Fruit fly (Drosophila melanogaster) whole organism, embryonic: ENCODE data around the gene CG5902.

Source experiments
- BEAF-32 ChIP-seq: fragments of 200-800 bp; sonication (Bioruptor generic); optimal IDR thresholded peaks from 3 replicates; lab custom pipeline; 2017; ENCODE audit warnings: missing biosample characterization, missing genetic modification characterization, mild to moderate bottlenecking, moderate library complexity, missing genetic modification reagents
- Bgb ChIP-seq: fragments of 200-800 bp; sonication (Bioruptor generic); IDR thresholded peaks from 2 replicates; pipeline ENCODE4 v1.3.6; 2022; ENCODE audit warnings: missing biosample characterization, missing genetic modification characterization; ENCODE audit not compliant: partially characterized antibody
- CG11504 ChIP-seq: fragments of 200-800 bp; sonication (Bioruptor generic); optimal IDR thresholded peaks from 3 replicates; lab custom pipeline; 2019; ENCODE audit warnings: missing biosample characterization, mild to moderate bottlenecking, missing genetic modification characterization, moderate library complexity
- CG1233 ChIP-seq: fragments of 200-800 bp; sonication (Bioruptor generic); optimal IDR thresholded peaks from 4 replicates; lab custom pipeline; 2018; ENCODE audit warnings: missing biosample characterization, mild to moderate bottlenecking, missing genetic modification characterization
- CG14710 ChIP-seq: fragments of 200-800 bp; sonication (Bioruptor generic); optimal IDR thresholded peaks from 3 replicates; lab custom pipeline; 2019; ENCODE audit warnings: missing biosample characterization, mild to moderate bottlenecking, missing genetic modification characterization, moderate library complexity
- CG14860 ChIP-seq: fragments of 200-800 bp; sonication (Bioruptor generic); IDR thresholded peaks from 3 replicates; pipeline ENCODE4 v1.3.6; 2022; ENCODE audit warnings: missing biosample characterization, missing genetic modification characterization; ENCODE audit not compliant: partially characterized antibody
- CG15696 ChIP-seq: fragments of 200-800 bp; sonication (Bioruptor generic); optimal IDR thresholded peaks from 2 replicates; lab custom pipeline; 2019; ENCODE audit warnings: missing biosample characterization, mild to moderate bottlenecking, missing genetic modification characterization, moderate library complexity
- CG1647 ChIP-seq: fragments of 200-800 bp; sonication (Bioruptor generic); optimal IDR thresholded peaks from 3 replicates; lab custom pipeline; 2016; ENCODE audit warnings: missing biosample characterization, missing genetic modification characterization
- CG17186 ChIP-seq: fragments of 200-800 bp; sonication (Bioruptor generic); optimal IDR thresholded peaks from 3 replicates; lab custom pipeline; 2017; ENCODE audit warnings: missing biosample characterization, missing genetic modification reagents, missing genetic modification characterization
- CG17328 ChIP-seq: fragments of 200-800 bp; sonication (Bioruptor generic); IDR thresholded peaks from 2 replicates; pipeline ENCODE4 v1.3.6; 2022; ENCODE audit warnings: missing biosample characterization, missing genetic modification characterization
- CG17359 ChIP-seq: fragments of 200-800 bp; sonication (Bioruptor generic); optimal IDR thresholded peaks from 3 replicates; lab custom pipeline; 2018; ENCODE audit warnings: missing biosample characterization, mild to moderate bottlenecking, missing genetic modification characterization, moderate library complexity
- CG17829 ChIP-seq: fragments of 200-800 bp; optimal IDR thresholded peaks from 2 replicates; lab custom pipeline; 2019; ENCODE audit warnings: missing biosample characterization, mild to moderate bottlenecking, missing genetic modification characterization, moderate library complexity
- CG2199 ChIP-seq: fragments of 200-800 bp; sonication (Bioruptor generic); IDR thresholded peaks from 3 replicates; pipeline ENCODE4 v1.3.6; 2022; ENCODE audit warnings: missing biosample characterization, missing genetic modification characterization
- CG30020 ChIP-seq: fragments of 200-800 bp; optimal IDR thresholded peaks from 2 replicates; lab custom pipeline; 2019; ENCODE audit warnings: missing biosample characterization, mild to moderate bottlenecking, missing genetic modification characterization, moderate library complexity
- CG32532 ChIP-seq: fragments of 200-800 bp; sonication (Bioruptor generic); IDR thresholded peaks from 2 replicates; pipeline ENCODE4 v1.3.6; 2022; ENCODE audit warnings: missing biosample characterization, missing genetic modification characterization
- CG3995 ChIP-seq: fragments of 200-800 bp; sonication (Bioruptor generic); optimal IDR thresholded peaks from 3 replicates; lab custom pipeline; 2016; ENCODE audit warnings: missing biosample characterization, missing genetic modification characterization
- CG6689 ChIP-seq: fragments of 200-800 bp; sonication (Bioruptor generic); IDR thresholded peaks from 2 replicates; pipeline ENCODE4 v1.3.6; 2022; ENCODE audit warnings: missing biosample characterization, missing genetic modification characterization
- CG7271 ChIP-seq: fragments of 200-800 bp; sonication (Bioruptor generic); optimal IDR thresholded peaks from 2 replicates; lab custom pipeline; 2018; ENCODE audit warnings: missing biosample characterization, mild to moderate bottlenecking, missing genetic modification characterization, moderate library complexity
- CG9609 ChIP-seq: fragments of 200-800 bp; sonication (Bioruptor generic); optimal IDR thresholded peaks from 3 replicates; lab custom pipeline; 2016; ENCODE audit warnings: missing biosample characterization, missing genetic modification characterization
- CHES-1-like ChIP-seq: fragments of 200-800 bp; sonication (Bioruptor generic); optimal IDR thresholded peaks from 2 replicates; lab custom pipeline; 2016; ENCODE audit warnings: missing biosample characterization, missing genetic modification characterization
- Doc2 ChIP-seq: fragments of 200-800 bp; sonication (Bioruptor generic); IDR thresholded peaks from 2 replicates; pipeline ENCODE4 v1.3.6; 2022; ENCODE audit warnings: missing biosample characterization, missing genetic modification characterization
- Drgx ChIP-seq: fragments of 200-800 bp; sonication (Bioruptor generic); IDR thresholded peaks from 2 replicates; pipeline ENCODE4 v1.3.6; 2022; ENCODE audit warnings: missing biosample characterization, missing genetic modification characterization
- Ets65A ChIP-seq: fragments of 200-800 bp; sonication (Bioruptor generic); peaks from one replicate; lab custom pipeline; 2016; ENCODE audit warnings: missing biosample characterization, missing genetic modification characterization
- Ets97D ChIP-seq: fragments of 200-800 bp; sonication (Bioruptor generic); optimal IDR thresholded peaks from 3 replicates; lab custom pipeline; 2016; ENCODE audit warnings: missing biosample characterization, missing genetic modification characterization
- NK7.1 ChIP-seq: fragments of 200-800 bp; sonication (Bioruptor generic); optimal IDR thresholded peaks from 3 replicates; lab custom pipeline; 2016; ENCODE audit warnings: missing biosample characterization, missing genetic modification characterization
- Nf-YB ChIP-seq: fragments of 200-800 bp; sonication (Bioruptor generic); optimal IDR thresholded peaks from 3 replicates; lab custom pipeline; 2019; ENCODE audit warnings: missing biosample characterization, mild to moderate bottlenecking, missing genetic modification characterization, moderate library complexity
- Pdp1 ChIP-seq, 2 experiments: fragments of 200-800 bp; sonication (Bioruptor generic); optimal IDR thresholded peaks; 3 replicates each; lab custom pipeline; 2016; ENCODE audit warnings: missing biosample characterization in 2 of 2, missing genetic modification characterization in 2 of 2, mild to moderate bottlenecking in 1 of 2, moderate library complexity in 1 of 2
- Sry-δ ChIP-seq: fragments of 200-800 bp; sonication (Bioruptor generic); optimal IDR thresholded peaks from 2 replicates; lab custom pipeline; 2016; ENCODE audit warnings: missing biosample characterization, missing genetic modification characterization
- YL-1 ChIP-seq: fragments of 200-800 bp; sonication (Bioruptor generic); optimal IDR thresholded peaks from 3 replicates; lab custom pipeline; 2017; ENCODE audit warnings: missing biosample characterization, mild to moderate bottlenecking, missing genetic modification characterization
- btn ChIP-seq: fragments of 200-800 bp; sonication (Bioruptor generic); optimal IDR thresholded peaks from 2 replicates; lab custom pipeline; 2016; ENCODE audit warnings: missing biosample characterization, missing genetic modification characterization
- corto ChIP-seq: fragments of 200-800 bp; sonication (Bioruptor generic); optimal IDR thresholded peaks from 2 replicates; lab custom pipeline; 2016; ENCODE audit warnings: missing biosample characterization, mild to moderate bottlenecking, missing genetic modification characterization, moderate library complexity
- crp ChIP-seq, 2 experiments: fragments of 200-800 bp; sonication (Bioruptor generic); optimal IDR thresholded peaks; 2 replicates in 1 of 2; 3 replicates in 1 of 2; lab custom pipeline; 2017; ENCODE audit warnings: missing biosample characterization in 2 of 2, missing genetic modification characterization in 2 of 2, mild to moderate bottlenecking in 1 of 2, moderate library complexity in 1 of 2
- dan ChIP-seq: fragments of 200-800 bp; sonication (Bioruptor generic); IDR thresholded peaks from 2 replicates; pipeline ENCODE4 v1.3.6; 2022; ENCODE audit warnings: missing biosample characterization, missing genetic modification characterization
- grau ChIP-seq: fragments of 200-800 bp; optimal IDR thresholded peaks from 3 replicates; lab custom pipeline; 2019; ENCODE audit warnings: missing biosample characterization, mild to moderate bottlenecking, missing genetic modification characterization, moderate library complexity
- her ChIP-seq: fragments of 200-800 bp; sonication (Bioruptor generic); optimal IDR thresholded peaks from 2 replicates; lab custom pipeline; 2016; ENCODE audit warnings: missing biosample characterization, missing genetic modification characterization
- hkb ChIP-seq, 2 experiments: fragments of 200-800 bp in 1 of 2; fragments of >200 bp in 1 of 2; sonication (Bioruptor generic) in 1 of 2; IDR thresholded peaks in 1 of 2; optimal IDR thresholded peaks in 1 of 2; 2 replicates each; pipeline versions ENCODE4 v1.3.6 to Lab custom; 2017 to 2022; ENCODE audit warnings: missing biosample characterization in 1 of 2, missing genetic modification characterization in 1 of 2
- kah ChIP-seq: fragments of 200-800 bp; sonication (Bioruptor generic); optimal IDR thresholded peaks from 2 replicates; lab custom pipeline; 2018; ENCODE audit warnings: missing biosample characterization, mild to moderate bottlenecking, missing genetic modification characterization
- knrl ChIP-seq: fragments of 200-800 bp; sonication (Bioruptor generic); IDR thresholded peaks from 3 replicates; pipeline ENCODE4 v1.3.6; 2022; ENCODE audit warnings: missing biosample characterization, missing genetic modification characterization; ENCODE audit not compliant: partially characterized antibody
- onecut ChIP-seq: fragments of 200-800 bp; sonication (Bioruptor generic); IDR thresholded peaks from 2 replicates; pipeline ENCODE4 v1.3.6; 2022; ENCODE audit warnings: missing biosample characterization, missing genetic modification characterization
- pan ChIP-seq, 4 experiments: fragments of >200 bp in 3 of 4; fragments of 200-800 bp in 1 of 4; sonication (Bioruptor generic) in 1 of 4; optimal IDR thresholded peaks in 3 of 4; IDR thresholded peaks in 1 of 4; 2 replicates each; pipeline versions ENCODE4 v1.3.6 to Lab custom; 2017 to 2022; ENCODE audit warnings: missing biosample characterization in 2 of 4, missing genetic modification characterization in 2 of 4, mixed read lengths in 1 of 4
- scrt ChIP-seq: fragments of 200-800 bp; sonication (Bioruptor generic); optimal IDR thresholded peaks from 2 replicates; lab custom pipeline; 2018; ENCODE audit warnings: missing biosample characterization, mild to moderate bottlenecking, missing genetic modification characterization, moderate library complexity
- slou ChIP-seq: fragments of 200-800 bp; sonication (Bioruptor generic); optimal IDR thresholded peaks from 3 replicates; lab custom pipeline; 2016; ENCODE audit warnings: missing biosample characterization, missing genetic modification characterization
- sug ChIP-seq: fragments of 200-800 bp; optimal IDR thresholded peaks from 2 replicates; lab custom pipeline; 2019; ENCODE audit warnings: missing biosample characterization, mild to moderate bottlenecking, missing genetic modification characterization, moderate library complexity
- trem ChIP-seq: fragments of 200-800 bp; optimal IDR thresholded peaks from 3 replicates; lab custom pipeline; 2019; ENCODE audit warnings: missing biosample characterization, mild to moderate bottlenecking, missing genetic modification characterization, moderate library complexity
- trh ChIP-seq: fragments of 200-800 bp; sonication (Bioruptor generic); optimal IDR thresholded peaks from 2 replicates; lab custom pipeline; 2016; ENCODE audit warnings: missing biosample characterization, missing genetic modification characterization
- vnd ChIP-seq: fragments of 200-800 bp; sonication (Bioruptor generic); IDR thresholded peaks from 3 replicates; pipeline ENCODE4 v1.3.6; 2022; ENCODE audit warnings: missing biosample characterization, missing genetic modification characterization; ENCODE audit not compliant: partially characterized antibody
- zfh1 ChIP-seq: fragments of 200-800 bp; sonication (Bioruptor generic); IDR thresholded peaks from 3 replicates; pipeline ENCODE4 v1.3.6; 2022; ENCODE audit warnings: missing biosample characterization, missing genetic modification characterization

The CG5902 gene

dm6 chr3R:24031825-24032523, 45.5 kb downstream of the CG5902 start, which contains the start of the genes KrT95D and Mettl3 (continued):
- peak; percentile 36 for TF ChIP-seq CG17829 (tag; lab: Kevin White, UChicago)
- TF ChIP-seq CG9609: no peak
- peak; percentile 18 for TF ChIP-seq kah (GFP tag; lab: Kevin White, UChicago)
- no peak for TF ChIP-seq zfh1 (GFP tag; lab: Robert Waterston, UW)
- TF ChIP-seq trh (GFP tag; lab: Kevin White, UChicago): no peak
- peak; percentile 8 for TF ChIP-seq CG15696 (tag; lab: Kevin White, UChicago)
- no peak for TF ChIP-seq CG7271 (tag; lab: Kevin White, UChicago)
- TF ChIP-seq corto (GFP tag; lab: Kevin White, UChicago): no peak
- TF ChIP-seq CG17186 (GFP tag; lab: Kevin White, UChicago): peak; percentile 38
- peak; percentile 2 to 32 for TF ChIP-seq Pdp1 (GFP tag; optimal IDR thresholded peaks at IDR 0.05; lab: Kevin White, UChicago)
- TF ChIP-seq scrt (GFP tag; lab: Kevin White, UChicago): peak; percentile 81
- no peak for TF ChIP-seq her (GFP tag; lab: Kevin White, UChicago)
- 0 out of 2 replicates have a peak, but pooled peaks have one; percentile 4 for TF ChIP-seq CG6689 (GFP tag; lab: Robert Waterston, UW)
- peak; percentile 77 for TF ChIP-seq Ets97D (GFP tag; lab: Kevin White, UChicago)
- no peak for TF ChIP-seq CG17328 (GFP tag; lab: Robert Waterston, UW)
- TF ChIP-seq Doc2: no peak
- no peak for TF ChIP-seq dan
- peak; percentile 94 for TF ChIP-seq CG11504
- TF ChIP-seq CG1647 (GFP tag; lab: Kevin White, UChicago): no peak
- no peak for TF ChIP-seq btn (GFP tag; lab: Kevin White, UChicago)
- TF ChIP-seq YL-1 (GFP tag; lab: Kevin White, UChicago): peak; percentile 28
- no peak for TF ChIP-seq CG32532 (GFP tag; lab: Robert Waterston, UW)
- TF ChIP-seq NK7.1: no peak
- peak; percentile 32 for TF ChIP-seq hkb (optimal IDR thresholded peaks at IDR 0.05; lab: Kevin White, UChicago)
- TF ChIP-seq hkb (GFP tag; IDR thresholded peaks at IDR 0.05; lab: Robert Waterston, UW): no peak
- TF ChIP-seq CG1233: peak; percentile 5
- peak; percentile 37 for TF ChIP-seq CG30020
- TF ChIP-seq slou (GFP tag; lab: Kevin White, UChicago): no peak
- no peak for TF ChIP-seq CG3995 (GFP tag; lab: Kevin White, UChicago)
- TF ChIP-seq CG2199 (GFP tag; lab: Robert Waterston, UW): 0 out of 3 replicates have a peak, but pooled peaks have one; percentile 21
- TF ChIP-seq pan (optimal IDR thresholded peaks at IDR 0.05; lab: Kevin White, UChicago): no peak
- TF ChIP-seq pan (GFP tag; optimal IDR thresholded peaks at IDR 0.05 in 1 of 2, IDR thresholded peaks at IDR 0.05 in 1 of 2): no peak
- TF ChIP-seq CG17359 (tag; lab: Kevin White, UChicago): peak; percentile 23
- TF ChIP-seq Ets65A (GFP tag; lab: Kevin White, UChicago): peak; percentile 88
- TF ChIP-seq Drgx (GFP tag; lab: Robert Waterston, UW): no peak
- peak; percentile 43; the same call in 1 of the 3 replicates for TF ChIP-seq knrl
- 0 out of 3 replicates have a peak, but pooled peaks have one; percentile 35 for TF ChIP-seq CG14860
- TF ChIP-seq vnd: no peak
- peak; percentile 23 for TF ChIP-seq Nf-YB (GFP tag; lab: Kevin White, UChicago)
- peak; percentile 21; the same call in 1 of the 2 replicates for TF ChIP-seq onecut (GFP tag; lab: Robert Waterston, UW)
- TF ChIP-seq trem: peak; percentile 73
- TF ChIP-seq Sry-δ (GFP tag; lab: Kevin White, UChicago): peak; percentile 37
- peak; percentile 72 for TF ChIP-seq CG14710
- peak; percentile 22 for TF ChIP-seq sug
- TF ChIP-seq Bgb: peak; percentile 38; the same call in 1 of the 2 replicates
- peak; percentile 16 for TF ChIP-seq grau (tag; lab: Kevin White, UChicago)
- TF ChIP-seq BEAF-32 (GFP tag; lab: Kevin White, UChicago): peak; percentile 56
- TF ChIP-seq crp (GFP tag; optimal IDR thresholded peaks at IDR 0.05; lab: Kevin White, UChicago): no peak
- TF ChIP-seq CHES-1-like (GFP tag; lab: Kevin White, UChicago): peak; percentile 65
